Worm (Caenorhabditis elegans): ENCODE measurements around the gene srx-18.

srx-18 gene

DNA sequence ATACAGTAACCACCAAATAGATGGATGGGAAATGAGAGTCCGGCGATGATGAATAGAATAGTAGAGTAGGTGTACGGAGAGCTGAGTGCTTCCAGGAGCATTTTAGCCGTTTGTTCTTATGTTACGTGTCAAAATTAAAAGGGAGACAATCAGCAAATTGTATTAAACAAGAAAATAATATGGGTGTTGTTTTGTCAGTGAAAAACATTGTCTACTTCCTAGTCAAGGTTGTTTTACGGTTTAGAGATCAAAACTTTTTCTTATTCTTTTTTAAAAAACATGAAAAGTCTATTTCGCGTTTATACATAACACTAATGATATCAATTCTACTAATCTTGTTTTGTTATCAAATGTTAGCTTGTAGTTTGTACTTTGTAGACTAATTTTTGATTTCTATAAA lies 4.7 kb downstream of the srx-18 start, which contains the start of gene srh-289:
TSS of gene srh-289 (minus strand) at position 101 of the 400 bp plus-strand sequence.
- no peak for TF ChIP-seq nhr-42 (GFP tag; IDR thresholded peaks at IDR 0.05)
- TF ChIP-seq sdz-12 (GFP tag; optimal IDR thresholded peaks at IDR 0.05): no peak
- no peak for TF ChIP-seq ztf-11 (tag; optimal IDR thresholded peaks at IDR 0.05)
- no peak for TF ChIP-seq zfp-2 (tag; optimal IDR thresholded peaks at IDR 0.05)
- TF ChIP-seq unc-39 (tag; optimal IDR thresholded peaks at IDR 0.05): no peak
- no peak for TF ChIP-seq lin-29 (GFP tag; IDR thresholded peaks at IDR 0.05)

DNA sequence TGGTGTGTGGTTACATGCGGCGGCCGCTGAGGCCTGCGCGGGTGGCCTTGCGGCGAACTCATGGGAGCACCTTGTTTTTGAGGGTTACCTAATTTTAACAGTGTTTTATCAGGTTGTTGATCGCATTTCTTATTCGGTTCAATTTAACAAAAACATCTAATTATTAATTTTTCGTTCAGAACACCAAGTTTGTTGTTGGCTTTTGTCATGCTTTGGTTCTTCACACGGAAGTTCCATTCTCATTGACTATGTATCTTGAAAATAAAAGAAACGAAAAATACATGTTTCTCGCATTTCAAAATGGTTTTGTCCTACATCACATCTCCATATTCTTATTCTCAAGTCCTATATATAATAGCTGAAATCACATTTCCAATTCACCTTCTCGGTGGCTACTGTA lies 8.5 kb downstream of the srx-18 start, which contains the start of gene srh-290:
TSS of gene srh-290 (plus strand) at position 301 of the 400 bp plus-strand sequence.
- TF ChIP-seq zag-1 (tag; optimal IDR thresholded peaks at IDR 0.05): no peak
- TF ChIP-seq nhr-11 (tag; optimal IDR thresholded peaks at IDR 0.05): no peak
- no peak for TF ChIP-seq dpl-1 (GFP tag; optimal IDR thresholded peaks at IDR 0.05)
- no peak for TF ChIP-seq D1046.2 (GFP tag; IDR thresholded peaks at IDR 0.05)
- no peak for TF ChIP-seq hlh-30 (tag; optimal IDR thresholded peaks at IDR 0.05; ENCODE audit: insufficient read depth)
- no peak for TF ChIP-seq Y48G9A.11 (GFP tag; IDR thresholded peaks at IDR 0.05)
- TF ChIP-seq aha-1 (tag): peak; percentile 64
- TF ChIP-seq madf-5 (GFP tag; IDR thresholded peaks at IDR 0.05): no peak
- no peak for TF ChIP-seq vab-7 (GFP tag; IDR thresholded peaks at IDR 0.05)
- TF ChIP-seq snpc-4 (tag; optimal IDR thresholded peaks at IDR 0.05): no peak
- no peak for TF ChIP-seq set-16 (GFP tag; IDR thresholded peaks at IDR 0.05)
- TF ChIP-seq unc-62 (GFP tag; optimal IDR thresholded peaks at IDR 0.05 in 1 of 2): peak in 1 of 2 experiments; percentile 20
- no peak for TF ChIP-seq unc-62 (tag; optimal IDR thresholded peaks at IDR 0.05)
- TF ChIP-seq daf-8 (GFP tag; IDR thresholded peaks at IDR 0.05): no peak
- no peak for TF ChIP-seq mdl-1 (tag; optimal IDR thresholded peaks at IDR 0.05)

DNA sequence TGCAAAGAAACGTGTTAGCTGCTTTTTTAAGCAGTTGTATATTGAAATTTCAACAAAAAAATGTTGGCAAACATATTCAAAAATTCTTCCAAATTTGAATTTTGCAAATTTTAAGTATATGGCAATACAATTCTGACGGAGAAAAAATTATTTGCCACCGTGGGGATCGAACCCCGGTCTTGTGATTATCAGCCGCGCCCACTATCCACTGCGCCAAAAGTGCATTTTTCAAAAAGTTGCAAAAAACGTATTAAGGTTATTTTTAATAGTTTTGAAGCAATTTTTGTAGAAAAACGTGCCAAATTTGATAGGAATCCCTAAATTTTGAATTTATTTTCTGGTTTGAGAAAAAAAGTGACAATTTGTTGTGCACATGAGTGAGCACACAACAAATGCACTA lies 14.3 kb downstream of the srx-18 start:
- TF ChIP-seq unc-62 (GFP tag; optimal IDR thresholded peaks at IDR 0.05 in 1 of 2): peak in 1 of 2 experiments; percentile 90
- TF ChIP-seq unc-62 (tag; optimal IDR thresholded peaks at IDR 0.05): no peak
- no peak for TF ChIP-seq pqm-1 (tag; optimal IDR thresholded peaks at IDR 0.05)

DNA sequence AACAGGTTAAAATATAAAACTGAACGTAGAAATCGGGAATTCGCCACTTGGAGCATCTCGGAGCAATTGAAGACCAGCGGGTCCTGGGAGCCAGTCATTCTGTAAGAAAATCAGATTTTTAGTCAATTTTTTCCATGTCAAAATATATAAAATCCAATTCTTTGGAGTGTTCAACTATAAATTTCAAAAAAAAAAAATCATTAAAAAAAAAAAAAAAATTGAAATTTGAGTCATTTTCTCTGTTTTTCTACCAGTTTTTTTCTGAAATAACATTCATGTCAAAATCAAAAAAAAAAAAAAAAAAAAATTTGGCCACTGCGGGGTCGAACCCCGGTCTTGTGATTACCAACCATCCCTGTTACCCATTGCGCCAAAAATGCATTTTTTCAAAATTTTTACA lies 15.1 kb downstream of the srx-18 start, which contains the start of gene srab-12:
TSS of gene srab-12 (minus strand) at position 101 of the 400 bp plus-strand sequence.
- TF ChIP-seq skn-1 (tag; optimal IDR thresholded peaks at IDR 0.05) (no peak), lin-15B (tag; optimal IDR thresholded peaks at IDR 0.05) (no peak), nhr-11 (tag; optimal IDR thresholded peaks at IDR 0.05) (no peak), Y48G9A.11 (GFP tag; IDR thresholded peaks at IDR 0.05) (no peak)

DNA sequence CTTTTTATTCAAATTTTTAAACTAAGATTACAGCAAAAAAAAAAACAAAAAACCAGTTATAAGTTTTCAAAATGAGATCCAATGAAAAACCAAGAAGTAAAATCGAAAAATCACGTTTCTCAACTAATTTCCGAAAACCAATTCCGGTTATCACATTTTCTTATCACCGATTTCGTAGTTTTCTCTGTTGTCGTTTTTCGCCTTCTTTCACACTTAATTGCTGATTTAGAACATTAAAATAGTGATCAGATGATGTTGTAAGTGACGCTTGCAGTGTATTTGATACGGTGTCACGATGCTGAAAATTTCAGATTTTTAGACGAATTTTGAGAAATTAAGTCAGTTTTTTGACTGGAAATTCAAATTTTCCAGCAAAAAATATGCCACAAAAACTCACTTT lies 18.4 kb downstream of the srx-18 start:
- no peak for TF ChIP-seq lin-1 (GFP tag; IDR thresholded peaks at IDR 0.05)
- TF ChIP-seq ceh-28 (tag; optimal IDR thresholded peaks at IDR 0.05): no peak
- peak; percentile 47 for TF ChIP-seq dve-1 (tag; optimal IDR thresholded peaks at IDR 0.05; ENCODE audit: insufficient read depth)
- TF ChIP-seq lsy-2 (tag; optimal IDR thresholded peaks at IDR 0.05): no peak
- no peak for TF ChIP-seq ceh-82 (tag; optimal IDR thresholded peaks at IDR 0.05)
- no peak for TF ChIP-seq dpl-1 (GFP tag; optimal IDR thresholded peaks at IDR 0.05)
- TF ChIP-seq pqm-1 (tag; optimal IDR thresholded peaks at IDR 0.05): peak; percentile 53
- no peak for TF ChIP-seq pha-4 (GFP tag; IDR thresholded peaks at IDR 0.05)
- TF ChIP-seq pha-4 (tag; optimal IDR thresholded peaks at IDR 0.05): no peak
- no peak for TF ChIP-seq snpc-1.2 (GFP tag; IDR thresholded peaks at IDR 0.05)
- TF ChIP-seq php-3 (GFP tag; IDR thresholded peaks at IDR 0.05): peak; percentile 49; the same call in 1 of the 2 replicates
- TF ChIP-seq nhr-48 (tag; optimal IDR thresholded peaks at IDR 0.05): no peak
- TF ChIP-seq duxl-1 (tag; optimal IDR thresholded peaks at IDR 0.05; ENCODE audit: poor library complexity): no peak
- no peak for TF ChIP-seq fos-1 (tag; optimal IDR thresholded peaks at IDR 0.05)
- TF ChIP-seq mes-2 (tag; optimal IDR thresholded peaks at IDR 0.05; ENCODE audit: poor library complexity, severe bottlenecking): no peak
- TF ChIP-seq mep-1 (tag; optimal IDR thresholded peaks at IDR 0.05): peak; percentile 22
- no peak for TF ChIP-seq spr-3 (GFP tag; optimal IDR thresholded peaks at IDR 0.05)
- no peak for TF ChIP-seq daf-16 (GFP tag; optimal IDR thresholded peaks at IDR 0.05)
- peak; percentile 21 for TF ChIP-seq daf-16 (tag; optimal IDR thresholded peaks at IDR 0.05)
- TF ChIP-seq dmd-6 (GFP tag; IDR thresholded peaks at IDR 0.05): peak; percentile 20; the same call in 1 of the 2 replicates
- no peak for TF ChIP-seq zip-2 (tag; optimal IDR thresholded peaks at IDR 0.05)
- no peak for TF ChIP-seq hmg-1.1 (GFP tag; IDR thresholded peaks at IDR 0.05)
- peak; percentile 63 for TF ChIP-seq hlh-30 (tag; optimal IDR thresholded peaks at IDR 0.05; ENCODE audit: insufficient read depth)
- TF ChIP-seq F26F4.8 (GFP tag; conservative IDR thresholded peaks at IDR 0.05): no peak
- TF ChIP-seq ZK337.2 (GFP tag; IDR thresholded peaks at IDR 0.05): no peak

Data from whole organism, L4 larva.